Worm (Caenorhabditis elegans) whole organism, L2 larva: ENCODE measurements around the gene ZK1307.4.

Source experiments
- C34F6.9 ChIP-seq: fragments of 150-350 bp; optimal IDR thresholded peaks from 2 replicates; lab custom pipeline; 2014; ENCODE audit warnings: missing biosample characterization, missing genetic modification characterization
- F13H6.1 ChIP-seq: sonication (generic microtip); optimal IDR thresholded peaks from 2 replicates; lab custom pipeline; 2016; ENCODE audit warnings: missing genetic modification characterization, missing compliant biosample characterization
- R02D3.7 ChIP-seq: fragments of 150-350 bp; optimal IDR thresholded peaks from 2 replicates; lab custom pipeline; 2014; ENCODE audit warnings: missing biosample characterization, missing genetic modification characterization
- Y55F3AM.14 ChIP-seq: fragments of 200-800 bp; sonication (Bioruptor generic); optimal IDR thresholded peaks from 2 replicates; lab custom pipeline; 2018; ENCODE audit warnings: mild to moderate bottlenecking, missing genetic modification characterization, missing compliant biosample characterization
- ZK546.5 ChIP-seq: sonication (generic microtip); optimal IDR thresholded peaks from 2 replicates; lab custom pipeline; 2017; ENCODE audit warnings: missing biosample characterization, missing genetic modification characterization
- alr-1 ChIP-seq: fragments of 150-350 bp; optimal IDR thresholded peaks from 2 replicates; lab custom pipeline; 2014; ENCODE audit warnings: missing biosample characterization, missing genetic modification characterization
- aly-2 ChIP-seq: fragments of 150-350 bp; optimal IDR thresholded peaks from 2 replicates; lab custom pipeline; 2014; ENCODE audit warnings: missing biosample characterization, missing genetic modification characterization
- ceh-16 ChIP-seq: fragments of 150-350 bp; optimal IDR thresholded peaks from 2 replicates; lab custom pipeline; 2014; ENCODE audit warnings: missing biosample characterization, missing genetic modification characterization
- crh-2 ChIP-seq: sonication (generic microtip); optimal IDR thresholded peaks from 2 replicates; lab custom pipeline; 2017; ENCODE audit warnings: missing biosample characterization, missing genetic modification characterization
- elt-1 ChIP-seq: fragments of 150-350 bp; optimal IDR thresholded peaks from 2 replicates; lab custom pipeline; 2014; ENCODE audit warnings: missing biosample characterization, missing genetic modification characterization
- elt-3 ChIP-seq: sonication (generic microtip); optimal IDR thresholded peaks from 2 replicates; lab custom pipeline; 2017; ENCODE audit warnings: missing biosample characterization, missing genetic modification characterization
- fos-1 ChIP-seq: fragments of 150-350 bp; optimal IDR thresholded peaks from 2 replicates; lab custom pipeline; 2014; ENCODE audit warnings: missing biosample characterization, missing genetic modification characterization
- lin-11 ChIP-seq: fragments of 150-350 bp; sonication (generic microtip); optimal IDR thresholded peaks from 2 replicates; lab custom pipeline; 2014; ENCODE audit warnings: missing biosample characterization, missing genetic modification characterization, inconsistent platforms, mixed read lengths
- lin-13 ChIP-seq: fragments of 150-350 bp; optimal IDR thresholded peaks from 2 replicates; lab custom pipeline; 2014; ENCODE audit warnings: missing biosample characterization, missing genetic modification reagents, missing genetic modification characterization
- lin-39 ChIP-seq: fragments of 150-350 bp; optimal IDR thresholded peaks from 2 replicates; lab custom pipeline; 2014; ENCODE audit warnings: missing biosample characterization, missing genetic modification reagents, missing genetic modification characterization
- lsy-2 ChIP-seq, 2 experiments: fragments of 150-350 bp in 1 of 2; sonication (generic microtip) in 1 of 2; optimal IDR thresholded peaks; 2 replicates each; lab custom pipeline; 2014 to 2017; ENCODE audit warnings: missing biosample characterization in 2 of 2, missing genetic modification characterization in 2 of 2
- mdl-1 ChIP-seq, 2 experiments: fragments of 150-350 bp in 1 of 2; sonication (generic microtip) in 1 of 2; optimal IDR thresholded peaks; 2 replicates each; lab custom pipeline; 2017; ENCODE audit warnings: missing biosample characterization in 2 of 2, missing genetic modification characterization in 2 of 2
- nhr-11 ChIP-seq: fragments of 150-350 bp; optimal IDR thresholded peaks from 2 replicates; lab custom pipeline; 2014; ENCODE audit warnings: missing biosample characterization, missing genetic modification characterization
- nhr-12 ChIP-seq: fragments of 150-350 bp; optimal IDR thresholded peaks from 2 replicates; lab custom pipeline; 2014; ENCODE audit warnings: missing biosample characterization, missing genetic modification characterization
- nhr-129 ChIP-seq: fragments of 150-350 bp; optimal IDR thresholded peaks from 2 replicates; lab custom pipeline; 2014; ENCODE audit warnings: missing biosample characterization, missing genetic modification characterization
- nhr-21 ChIP-seq: fragments of 150-350 bp; optimal IDR thresholded peaks from 2 replicates; lab custom pipeline; 2014; ENCODE audit warnings: missing biosample characterization, missing genetic modification characterization
- nhr-23 ChIP-seq: fragments of 150-350 bp; optimal IDR thresholded peaks from 2 replicates; lab custom pipeline; 2014; ENCODE audit warnings: missing biosample characterization, missing genetic modification reagents, missing genetic modification characterization
- nhr-25 ChIP-seq: fragments of 150-350 bp; sonication (generic microtip); optimal IDR thresholded peaks from 3 replicates; lab custom pipeline; 2014; ENCODE audit warnings: missing biosample characterization, missing genetic modification characterization
- nhr-77 ChIP-seq: fragments of 150-350 bp; optimal IDR thresholded peaks from 2 replicates; lab custom pipeline; 2014; ENCODE audit warnings: missing biosample characterization, missing genetic modification characterization
- sem-4 ChIP-seq: fragments of 150-350 bp; optimal IDR thresholded peaks from 2 replicates; lab custom pipeline; 2014; ENCODE audit warnings: missing biosample characterization, missing genetic modification reagents, missing genetic modification characterization
- skn-1 ChIP-seq: sonication (generic microtip); optimal IDR thresholded peaks from 2 replicates; lab custom pipeline; 2017; ENCODE audit warnings: missing biosample characterization, missing genetic modification characterization
- sma-3 ChIP-seq: sonication (generic microtip); optimal IDR thresholded peaks from 2 replicates; lab custom pipeline; 2016; ENCODE audit warnings: missing genetic modification reagents, missing genetic modification characterization, missing compliant biosample characterization
- sma-9 ChIP-seq, 2 experiments: fragments of 150-350 bp in 1 of 2; sonication (generic microtip) in 1 of 2; optimal IDR thresholded peaks; 2 replicates each; lab custom pipeline; 2014 to 2016; ENCODE audit warnings: missing genetic modification characterization in 2 of 2, mild to moderate bottlenecking in 1 of 2, missing biosample characterization in 1 of 2, missing compliant biosample characterization in 1 of 2, missing genetic modification reagents in 1 of 2, moderate library complexity in 1 of 2
- snpc-4 ChIP-seq: fragments of 150-350 bp; optimal IDR thresholded peaks from 2 replicates; lab custom pipeline; 2014; ENCODE audit warnings: missing biosample characterization, missing genetic modification characterization
- unc-55 ChIP-seq: fragments of 150-350 bp; sonication (generic microtip); optimal IDR thresholded peaks from 3 replicates; lab custom pipeline; 2014; ENCODE audit warnings: missing biosample characterization, missing genetic modification reagents, missing genetic modification characterization
- unc-62 ChIP-seq: fragments of 150-350 bp; optimal IDR thresholded peaks from 2 replicates; lab custom pipeline; 2014; ENCODE audit warnings: missing biosample characterization, missing genetic modification reagents, missing genetic modification characterization
- zag-1 ChIP-seq: fragments of 150-350 bp; optimal IDR thresholded peaks from 2 replicates; lab custom pipeline; 2014; ENCODE audit warnings: missing biosample characterization, missing genetic modification characterization
- ztf-1 ChIP-seq: fragments of 200-800 bp; sonication (Bioruptor generic); conservative IDR thresholded peaks from 2 replicates; pipeline ENCODE4 v1.3.6; 2022; ENCODE audit warnings: missing genetic modification characterization, missing compliant biosample characterization
- ztf-11 ChIP-seq: sonication (generic microtip); optimal IDR thresholded peaks from 2 replicates; lab custom pipeline; 2017; ENCODE audit warnings: missing biosample characterization, missing genetic modification characterization
- ztf-4 ChIP-seq: fragments of 150-350 bp; optimal IDR thresholded peaks from 2 replicates; lab custom pipeline; 2014; ENCODE audit warnings: missing biosample characterization, missing genetic modification characterization

The ZK1307.4 gene

ce11 chrII:9667382-9667781 lies 15.8 kb upstream of the ZK1307.4 start, which contains the start of gene ZK1320.11:
Gene ZK1320.11, plus strand, starts transcription at chrII:9667624.
- TF ChIP-seq Y55F3AM.14 (GFP tag; lab: Kevin White, UChicago) = no peak
- TF ChIP-seq sma-9 (GFP tag; optimal IDR thresholded peaks at IDR 0.05; lab: Kevin White, UChicago) = no peak
- TF ChIP-seq sma-9 (tag; optimal IDR thresholded peaks at IDR 0.05; lab: Kevin White, UChicago) = no peak
- TF ChIP-seq nhr-23 (tag; lab: Kevin White, UChicago) = no peak
- no peak for TF ChIP-seq nhr-25 (tag; lab: Kevin White, UChicago)
- TF ChIP-seq unc-55 (GFP tag; lab: Kevin White, UChicago) = peak; percentile 73
- TF ChIP-seq lsy-2 (tag; optimal IDR thresholded peaks at IDR 0.05; lab: Kevin White, UChicago) = peak in 1 of 2 experiments; percentile 60
- peak; percentile 16 for TF ChIP-seq nhr-129 (tag; lab: Kevin White, UChicago)
- TF ChIP-seq C34F6.9 (tag; lab: Kevin White, UChicago) = peak; percentile 34
- TF ChIP-seq snpc-4 (tag; lab: Kevin White, UChicago) = no peak
- TF ChIP-seq, all 48 proteins: peak for 4

ce11 chrII:9665577-9665976 lies 14.0 kb upstream of the ZK1307.4 start, which contains the start of gene ZK1320.5:
Gene ZK1320.5, minus strand, starts transcription at chrII:9665677.
- no peak for TF ChIP-seq aly-2 (tag; lab: Kevin White, UChicago)

- TF ChIP-seq nhr-12 (no peak), sem-4 (tag; lab: Kevin White, UChicago) (no peak), unc-55 (GFP tag; lab: Kevin White, UChicago) (no peak), fos-1 (tag; lab: Kevin White, UChicago) (peak; percentile 22)
These were observed 11.2 kb upstream of the ZK1307.4 start, which contains the start of gene cyp-13A10 for ce11 chrII:9662797-9663196. Gene cyp-13A10, minus strand, starts transcription at chrII:9662884.

- no peak for TF ChIP-seq nhr-129 (tag; lab: Kevin White, UChicago)
- TF ChIP-seq skn-1 (tag; lab: Kevin White, UChicago) = no peak
- TF ChIP-seq C34F6.9 (tag; lab: Kevin White, UChicago) = no peak
- no peak for TF ChIP-seq nhr-12
- no peak for TF ChIP-seq lin-13 (GFP tag; lab: Kevin White, UChicago)
- TF ChIP-seq ztf-4 (tag; lab: Kevin White, UChicago) = no peak
- TF ChIP-seq lsy-2 (tag; optimal IDR thresholded peaks at IDR 0.05; lab: Kevin White, UChicago) = no peak
- TF ChIP-seq elt-1 (tag; lab: Kevin White, UChicago) = no peak
- TF ChIP-seq ztf-11 (tag; lab: Kevin White, UChicago) = no peak
- no peak for TF ChIP-seq unc-55 (GFP tag; lab: Kevin White, UChicago)
- TF ChIP-seq ZK546.5 (tag; lab: Kevin White, UChicago) = no peak
- TF ChIP-seq R02D3.7 = no peak
These were observed 10.6 kb upstream of the ZK1307.4 start for ce11 chrII:9662160-9662559.

ce11 chrII:9660379-9660778 lies 8.8 kb upstream of the ZK1307.4 start, which contains the start of gene ZK1320.3:
Gene ZK1320.3, minus strand, starts transcription at chrII:9660419.
- TF ChIP-seq fos-1 (tag; lab: Kevin White, UChicago) (peak; percentile 87), ceh-16 (tag; lab: Kevin White, UChicago) (no peak)

ce11 chrII:9658915-9659314 lies 7.3 kb upstream of the ZK1307.4 start, which contains the start of gene ZK1320.2:
Gene ZK1320.2, minus strand, starts transcription at chrII:9659002.
- TF ChIP-seq crh-2 (tag; lab: Kevin White, UChicago) (peak; percentile 52), skn-1 (tag; lab: Kevin White, UChicago) (no peak), fos-1 (tag; lab: Kevin White, UChicago) (peak; percentile 79)
- TF ChIP-seq, all 48 proteins: peak for 2

ce11 chrII:9656210-9656755 lies 4.7 kb upstream of the ZK1307.4 start, which contains the start of gene gstk-1:
Gene gstk-1, plus strand, starts transcription at chrII:9656705.
- TF ChIP-seq ZK546.5 (tag; lab: Kevin White, UChicago) (no peak), sma-9 (GFP tag; optimal IDR thresholded peaks at IDR 0.05; lab: Kevin White, UChicago) (peak; percentile 89), sma-9 (tag; optimal IDR thresholded peaks at IDR 0.05; lab: Kevin White, UChicago) (no peak), lin-39 (tag; lab: Kevin White, UChicago) (no peak), ceh-16 (tag; lab: Kevin White, UChicago) (no peak), lsy-2 (tag; optimal IDR thresholded peaks at IDR 0.05; lab: Kevin White, UChicago) (peak in 1 of 2 experiments; percentile 35), sma-3 (GFP tag; lab: Kevin White, UChicago) (peak; percentile 54), alr-1 (tag; lab: Kevin White, UChicago) (no peak), ztf-1 (GFP tag; lab: Robert Waterston, UW) (no peak), lin-11 (tag; lab: Kevin White, UChicago) (no peak), F13H6.1 (tag; lab: Kevin White, UChicago) (peak; percentile 11), aly-2 (tag; lab: Kevin White, UChicago) (no peak), nhr-11 (tag; lab: Kevin White, UChicago) (no peak), nhr-77 (tag; lab: Kevin White, UChicago) (no peak), elt-1 (tag; lab: Kevin White, UChicago) (no peak), fos-1 (tag; lab: Kevin White, UChicago) (peak; percentile 44), nhr-21 (tag; lab: Kevin White, UChicago) (peak; percentile 59), unc-62 (GFP tag; lab: Kevin White, UChicago) (no peak), nhr-12 (no peak), sem-4 (tag; lab: Kevin White, UChicago) (no peak), mdl-1 (tag; optimal IDR thresholded peaks at IDR 0.05; lab: Kevin White, UChicago) (peak in 1 of 2 experiments; percentile 42), snpc-4 (tag; lab: Kevin White, UChicago) (no peak), lin-13 (GFP tag; lab: Kevin White, UChicago) (peak; percentile 82), elt-3 (no peak), skn-1 (tag; lab: Kevin White, UChicago) (no peak), crh-2 (tag; lab: Kevin White, UChicago) (peak; percentile 81), zag-1 (tag; lab: Kevin White, UChicago) (no peak)
